Worm (Caenorhabditis elegans) whole organism, midembryonic: ENCODE measurements around the gene gei-1.
A peak's percentile ranks its signal among the peaks of the same experiment; 100 is the strongest.

ENCODE experiments used
- T22C8.4 ChIP-seq: fragments of 200-800 bp; sonication (Bioruptor generic); IDR thresholded peaks from 2 replicates; pipeline ENCODE4 v1.3.6; 2022; ENCODE audit warnings: missing genetic modification characterization, missing compliant biosample characterization
- cog-1 ChIP-seq: sonication (generic microtip); optimal IDR thresholded peaks from 2 replicates; lab custom pipeline; 2016; ENCODE audit warnings: missing genetic modification characterization, missing compliant biosample characterization
- flt-1 ChIP-seq: fragments of 200-800 bp; sonication (Bioruptor generic); IDR thresholded peaks from 2 replicates; pipeline ENCODE4 v1.3.6; 2022; ENCODE audit warnings: missing genetic modification characterization, missing compliant biosample characterization
- klf-2 ChIP-seq: fragments of 200-800 bp; sonication (Bioruptor generic); conservative IDR thresholded peaks from 2 replicates; pipeline ENCODE4 v1.3.6; 2022; ENCODE audit warnings: missing genetic modification reagents, missing genetic modification characterization, missing compliant biosample characterization
- med-1 ChIP-seq: sonication (generic microtip); optimal IDR thresholded peaks from 2 replicates; lab custom pipeline; 2017; ENCODE audit warnings: missing genetic modification characterization, mild to moderate bottlenecking, missing compliant biosample characterization, antibody characterized with exemption, missing genetic modification reagents; ENCODE audit not compliant: insufficient read depth
- ref-1 ChIP-seq: fragments of 200-800 bp; sonication (Bioruptor generic); conservative IDR thresholded peaks from 2 replicates; pipeline ENCODE4 v1.3.6; 2022; ENCODE audit warnings: missing genetic modification reagents, missing genetic modification characterization, missing compliant biosample characterization
- tab-1 ChIP-seq: fragments of 200-800 bp; sonication (Bioruptor generic); IDR thresholded peaks from 2 replicates; pipeline ENCODE4 v1.3.6; 2022; ENCODE audit warnings: missing genetic modification characterization, missing compliant biosample characterization
- ztf-23 ChIP-seq: fragments of 200-800 bp; sonication (Bioruptor generic); IDR thresholded peaks from 2 replicates; pipeline ENCODE4 v1.3.6; 2022; ENCODE audit warnings: missing genetic modification reagents, missing genetic modification characterization, missing compliant biosample characterization
- ztf-29 ChIP-seq: fragments of 200-800 bp; sonication (Bioruptor generic); IDR thresholded peaks from 2 replicates; pipeline ENCODE4 v1.3.6; 2022; ENCODE audit warnings: missing genetic modification reagents, missing genetic modification characterization, missing compliant biosample characterization

Gene gei-1

DNA sequence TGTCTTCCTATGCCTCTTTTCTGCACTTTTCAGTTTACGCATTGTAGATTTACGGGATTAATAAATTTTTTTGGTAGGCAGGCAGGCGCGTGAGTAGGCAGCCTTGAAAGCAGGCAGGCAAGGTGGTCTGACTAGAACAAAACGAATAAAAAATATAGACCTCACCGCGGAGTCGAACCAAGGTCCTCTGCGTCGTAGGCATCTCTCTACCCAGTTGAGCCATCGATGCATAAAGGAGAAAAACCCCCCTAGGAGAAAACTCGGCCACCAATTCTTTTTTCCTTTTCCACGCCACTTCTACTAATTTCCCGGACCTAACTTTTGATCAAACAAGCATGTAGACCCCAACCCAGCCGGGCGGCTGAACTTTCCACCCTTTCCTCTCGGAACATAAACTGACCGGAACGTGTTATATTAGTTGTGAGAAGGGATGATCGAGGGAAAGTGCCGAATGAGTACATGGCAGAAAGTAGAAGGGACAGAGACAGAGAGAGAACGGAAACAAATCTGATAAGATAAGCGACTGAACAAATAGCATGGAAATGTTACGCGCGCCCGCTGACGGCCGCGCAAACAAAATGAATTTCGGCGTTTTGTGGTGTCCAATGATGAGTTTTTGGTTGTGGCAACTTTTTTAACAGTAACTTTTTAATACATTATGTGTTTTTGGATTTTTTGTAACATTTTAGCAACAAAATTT is 5.2 kb upstream of the gei-1 start:
- TF ChIP-seq ztf-29 (GFP tag; lab: Robert Waterston, UW) (no peak), med-1 (GFP tag; lab: Kevin White, UChicago) (no peak), flt-1 (GFP tag; lab: Robert Waterston, UW) (no peak), klf-2 (GFP tag; lab: Robert Waterston, UW) (no peak), ref-1 (GFP tag; lab: Robert Waterston, UW) (no peak), T22C8.4 (GFP tag; lab: Robert Waterston, UW) (no peak), tab-1 (no peak), ztf-23 (GFP tag; lab: Robert Waterston, UW) (no peak), cog-1 (tag; lab: Kevin White, UChicago) (no peak)

DNA sequence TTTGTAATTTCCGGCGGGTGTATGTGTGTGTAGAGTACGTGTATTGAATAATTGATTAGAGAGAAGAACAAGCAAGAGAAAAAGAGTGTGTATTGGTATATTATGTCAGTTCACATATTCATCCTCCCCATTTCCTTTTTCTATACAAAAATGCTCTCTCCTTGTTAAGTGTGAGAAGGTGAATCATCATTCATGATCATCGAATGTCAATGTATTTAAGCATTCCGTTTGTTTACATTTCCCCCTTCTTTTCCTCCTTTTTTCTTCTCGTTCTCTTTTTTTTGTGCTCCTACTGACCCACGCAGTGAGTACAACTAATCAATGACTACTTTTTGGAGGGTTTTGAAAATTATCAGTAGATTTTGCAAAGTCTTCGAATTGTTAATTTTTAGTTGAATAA is 1.2 kb upstream of the gei-1 start:
- no peak for TF ChIP-seq flt-1 (GFP tag; lab: Robert Waterston, UW)
- no peak for TF ChIP-seq ztf-23 (GFP tag; lab: Robert Waterston, UW)
- TF ChIP-seq klf-2 (GFP tag; lab: Robert Waterston, UW): no peak
- TF ChIP-seq ztf-29 (GFP tag; lab: Robert Waterston, UW): no peak
- TF ChIP-seq T22C8.4 (GFP tag; lab: Robert Waterston, UW): no peak
- TF ChIP-seq cog-1 (tag; lab: Kevin White, UChicago): no peak
- no peak for TF ChIP-seq ref-1 (GFP tag; lab: Robert Waterston, UW)
- TF ChIP-seq med-1 (GFP tag; lab: Kevin White, UChicago): no peak
- TF ChIP-seq tab-1: no peak

DNA sequence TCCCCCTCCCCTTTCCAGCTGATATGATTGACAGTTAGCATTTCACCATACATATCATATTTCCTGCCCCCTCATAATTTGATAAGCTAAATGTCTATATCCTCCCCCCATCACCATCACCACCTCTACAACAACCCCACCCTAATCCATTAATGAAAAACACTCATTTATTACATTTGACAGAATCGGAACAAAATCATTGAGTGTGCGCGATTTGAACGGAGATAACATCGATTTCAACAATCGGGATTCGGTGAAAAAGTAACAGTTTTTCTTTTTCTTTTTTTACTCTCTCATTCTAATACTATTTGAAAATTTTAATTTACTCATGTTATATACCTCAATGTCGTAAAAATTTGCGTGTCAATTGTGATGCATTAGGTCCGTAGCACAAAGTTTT is 1.2 kb downstream of the gei-1 start:
- TF ChIP-seq ref-1 (GFP tag; lab: Robert Waterston, UW) (no peak), T22C8.4 (GFP tag; lab: Robert Waterston, UW) (no peak), klf-2 (GFP tag; lab: Robert Waterston, UW) (no peak), cog-1 (tag; lab: Kevin White, UChicago) (no peak), med-1 (GFP tag; lab: Kevin White, UChicago) (no peak), ztf-23 (GFP tag; lab: Robert Waterston, UW) (no peak), flt-1 (GFP tag; lab: Robert Waterston, UW) (no peak), ztf-29 (GFP tag; lab: Robert Waterston, UW) (no peak), tab-1 (no peak)

DNA sequence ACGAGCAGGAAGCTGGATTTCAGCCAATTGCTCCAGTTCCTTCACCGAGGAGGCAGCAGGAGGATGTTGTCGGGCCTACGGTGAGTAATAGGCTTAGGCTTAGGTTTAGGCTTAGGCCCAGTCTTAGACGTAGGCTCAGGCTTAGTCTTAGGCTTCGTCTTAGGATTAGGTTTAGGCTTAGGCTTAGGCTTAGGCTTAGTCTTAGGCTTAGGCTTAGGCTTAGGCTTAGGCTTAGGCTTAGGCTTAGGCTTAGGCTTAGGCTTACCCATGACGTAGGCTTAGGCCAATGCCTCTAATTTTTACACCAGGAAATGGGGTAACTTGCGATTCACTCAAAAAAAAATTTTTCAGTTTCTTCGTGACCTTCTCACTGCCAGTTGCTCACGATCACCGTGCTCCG is 2.0 kb downstream of the gei-1 start:
- TF ChIP-seq tab-1 (no peak), ztf-29 (GFP tag; lab: Robert Waterston, UW) (peak; percentile 71; the same call in 1 of the 2 replicates), T22C8.4 (GFP tag; lab: Robert Waterston, UW) (no peak), cog-1 (tag; lab: Kevin White, UChicago) (no peak), med-1 (GFP tag; lab: Kevin White, UChicago) (no peak), klf-2 (GFP tag; lab: Robert Waterston, UW) (no peak)

DNA sequence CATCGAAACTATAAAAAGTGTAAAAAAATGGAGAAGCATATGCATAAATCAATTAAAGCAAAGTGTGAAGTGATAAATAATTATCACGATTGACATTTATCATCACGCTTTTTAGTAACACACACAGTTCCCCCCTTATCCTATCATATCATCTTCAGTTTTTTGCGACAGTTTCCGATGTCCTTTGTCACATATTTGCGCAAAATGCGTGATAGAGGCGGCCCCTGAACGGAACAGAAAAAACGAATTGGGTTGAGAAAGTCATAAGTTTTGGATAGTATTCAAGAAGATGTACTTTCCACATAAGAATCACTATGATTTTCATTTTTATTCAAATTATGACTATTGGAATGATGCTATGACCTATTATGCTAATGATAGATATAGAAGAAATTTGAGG is 4.4 kb downstream of the gei-1 start:
- TF ChIP-seq klf-2 (GFP tag; lab: Robert Waterston, UW): no peak
- TF ChIP-seq tab-1: no peak
- no peak for TF ChIP-seq med-1 (GFP tag; lab: Kevin White, UChicago)
- TF ChIP-seq cog-1 (tag; lab: Kevin White, UChicago): no peak
- TF ChIP-seq T22C8.4 (GFP tag; lab: Robert Waterston, UW): no peak
- no peak for TF ChIP-seq ztf-29 (GFP tag; lab: Robert Waterston, UW)
- no peak for TF ChIP-seq flt-1 (GFP tag; lab: Robert Waterston, UW)
- no peak for TF ChIP-seq ztf-23 (GFP tag; lab: Robert Waterston, UW)
- TF ChIP-seq ref-1 (GFP tag; lab: Robert Waterston, UW): no peak

DNA sequence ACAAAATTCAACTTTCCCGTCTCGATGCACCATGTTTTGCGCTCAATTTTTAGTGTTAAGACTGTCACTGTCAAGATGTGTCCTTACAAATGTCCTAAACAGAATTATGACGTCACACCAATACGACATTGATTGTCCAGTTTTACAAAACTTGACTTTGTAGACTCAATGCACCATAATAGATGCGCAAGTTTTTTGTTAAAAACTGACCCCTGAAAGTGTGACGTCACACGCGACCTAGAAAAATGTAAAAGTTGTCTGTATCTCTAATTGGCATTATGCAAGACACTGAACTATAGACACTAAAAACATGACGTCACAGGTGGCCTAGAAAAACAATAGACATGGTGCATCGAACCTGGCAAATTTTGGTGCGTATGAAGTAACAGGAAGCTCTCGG is 6.4 kb downstream of the gei-1 start:
- TF ChIP-seq ztf-29 (GFP tag; lab: Robert Waterston, UW) (no peak), cog-1 (tag; lab: Kevin White, UChicago) (no peak), tab-1 (no peak), med-1 (GFP tag; lab: Kevin White, UChicago) (no peak), flt-1 (GFP tag; lab: Robert Waterston, UW) (no peak), ref-1 (GFP tag; lab: Robert Waterston, UW) (no peak), ztf-23 (GFP tag; lab: Robert Waterston, UW) (no peak), T22C8.4 (GFP tag; lab: Robert Waterston, UW) (no peak), klf-2 (GFP tag; lab: Robert Waterston, UW) (no peak)

DNA sequence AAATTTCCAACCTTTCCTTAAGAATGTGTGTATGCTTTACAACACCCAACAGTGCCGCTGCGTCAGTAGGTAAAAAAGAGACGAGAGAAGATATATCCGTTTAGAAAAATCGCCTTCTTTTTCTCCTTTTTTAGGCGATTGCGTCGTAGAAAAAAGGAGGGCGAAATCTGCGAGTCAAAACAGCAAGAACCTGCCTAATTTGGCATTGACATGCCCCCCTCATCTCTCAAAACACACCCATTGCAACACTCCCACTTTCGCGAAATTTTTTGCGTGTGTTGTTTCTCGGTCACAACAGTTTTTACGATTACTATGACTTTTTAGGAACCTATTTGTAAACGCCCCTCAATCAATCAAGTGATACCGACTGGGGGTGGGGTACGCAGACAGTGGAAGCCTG is 7.0 kb downstream of the gei-1 start:
- TF ChIP-seq ref-1 (GFP tag; lab: Robert Waterston, UW): no peak
- TF ChIP-seq ztf-29 (GFP tag; lab: Robert Waterston, UW): no peak
- TF ChIP-seq ztf-23 (GFP tag; lab: Robert Waterston, UW): no peak
- TF ChIP-seq klf-2 (GFP tag; lab: Robert Waterston, UW): no peak
- no peak for TF ChIP-seq tab-1
- no peak for TF ChIP-seq cog-1 (tag; lab: Kevin White, UChicago)
- no peak for TF ChIP-seq med-1 (GFP tag; lab: Kevin White, UChicago)
- TF ChIP-seq flt-1 (GFP tag; lab: Robert Waterston, UW): no peak

DNA sequence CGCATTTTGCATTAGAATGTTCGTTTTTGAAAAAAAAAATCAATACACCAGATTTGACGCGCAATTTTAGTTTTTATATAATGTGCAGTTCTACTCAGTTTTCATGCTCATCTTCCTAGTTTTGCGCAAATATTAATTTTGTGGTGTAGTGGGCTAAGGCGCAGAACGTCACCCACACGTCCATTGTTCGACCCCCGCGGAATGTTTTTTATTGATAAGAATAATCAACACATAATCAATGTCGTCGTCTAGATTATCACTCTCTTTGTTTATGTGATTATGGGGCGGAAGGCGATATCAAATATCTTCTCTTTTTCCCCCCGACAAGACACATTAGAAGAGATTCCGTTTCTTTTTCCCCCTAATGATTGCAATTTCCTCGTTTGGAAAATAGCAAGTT is 11.1 kb downstream of the gei-1 start:
- TF ChIP-seq ref-1 (GFP tag; lab: Robert Waterston, UW): no peak
- TF ChIP-seq T22C8.4 (GFP tag; lab: Robert Waterston, UW): no peak
- TF ChIP-seq med-1 (GFP tag; lab: Kevin White, UChicago): no peak
- TF ChIP-seq ztf-29 (GFP tag; lab: Robert Waterston, UW): no peak
- TF ChIP-seq ztf-23 (GFP tag; lab: Robert Waterston, UW): no peak
- no peak for TF ChIP-seq flt-1 (GFP tag; lab: Robert Waterston, UW)
- TF ChIP-seq klf-2 (GFP tag; lab: Robert Waterston, UW): no peak
- TF ChIP-seq cog-1 (tag; lab: Kevin White, UChicago): no peak
- TF ChIP-seq tab-1: no peak

DNA sequence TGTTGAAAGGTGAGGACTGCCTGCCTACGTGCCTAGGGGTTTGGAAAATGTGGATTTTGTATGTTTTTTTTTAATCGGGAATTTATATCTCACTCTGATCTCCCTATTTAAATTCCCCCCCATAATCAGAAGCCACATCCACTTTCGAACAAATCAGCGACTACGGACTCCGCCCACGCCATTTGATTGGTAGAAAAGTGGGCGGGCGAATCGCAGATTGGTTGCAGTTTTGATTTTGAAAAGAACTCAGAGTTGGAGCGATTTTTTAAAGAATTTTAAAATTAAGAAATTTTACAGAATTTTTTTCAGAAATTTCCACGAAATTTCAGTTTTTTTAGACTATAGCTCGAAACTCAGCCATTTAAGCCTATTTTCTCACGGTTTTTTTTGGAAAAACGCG is 15.4 kb downstream of the gei-1 start:
- no peak for TF ChIP-seq ref-1 (GFP tag; lab: Robert Waterston, UW)
- no peak for TF ChIP-seq T22C8.4 (GFP tag; lab: Robert Waterston, UW)
- no peak for TF ChIP-seq cog-1 (tag; lab: Kevin White, UChicago)
- TF ChIP-seq med-1 (GFP tag; lab: Kevin White, UChicago): no peak
- TF ChIP-seq klf-2 (GFP tag; lab: Robert Waterston, UW): no peak
